Worm (Caenorhabditis elegans) whole organism, mixed stage, embryonic: ENCODE results near the gene elo-2.

Experiments used
- blmp-1 ChIP-seq: fragments of 150-350 bp; optimal IDR thresholded peaks from 2 replicates; lab custom pipeline; 2014; ENCODE audit warnings: missing biosample characterization, missing genetic modification characterization
- ham-2 ChIP-seq: fragments of 200-800 bp; sonication (Bioruptor generic); optimal IDR thresholded peaks from 2 replicates; lab custom pipeline; 2018; ENCODE audit warnings: mild to moderate bottlenecking, missing genetic modification characterization, missing compliant biosample characterization
- unc-39 ChIP-seq: fragments of 150-350 bp; optimal IDR thresholded peaks from 2 replicates; lab custom pipeline; 2014; ENCODE audit warnings: missing biosample characterization, missing genetic modification characterization
- unc-62 ChIP-seq: fragments of 150-350 bp; optimal IDR thresholded peaks from 2 replicates; lab custom pipeline; 2014; ENCODE audit warnings: missing biosample characterization, missing genetic modification reagents, missing genetic modification characterization

- TF ChIP-seq ham-2 (no peak), unc-39 (tag; lab: Kevin White, UChicago) (no peak), unc-62 (no peak), blmp-1 (tag; lab: Kevin White, UChicago) (no peak)
These were observed 5.8 kb upstream of the elo-2 start, which contains the start of gene gba-3 for ce11 chrIV:17473034-17473433.
